Worm (Caenorhabditis elegans) whole organism, L2 larva: ENCODE data around the gene lips-5.

Experiments used
- R02D3.7 ChIP-seq: fragments of 150-350 bp; optimal IDR thresholded peaks from 2 replicates; lab custom pipeline; 2014; ENCODE audit warnings: missing biosample characterization, missing genetic modification characterization
- dmd-4 ChIP-seq: sonication (generic microtip); optimal IDR thresholded peaks from 2 replicates; lab custom pipeline; 2017; ENCODE audit warnings: missing biosample characterization, missing genetic modification characterization
- nhr-11 ChIP-seq: fragments of 150-350 bp; optimal IDR thresholded peaks from 2 replicates; lab custom pipeline; 2014; ENCODE audit warnings: missing biosample characterization, missing genetic modification characterization
- nhr-237 ChIP-seq: fragments of 150-350 bp; optimal IDR thresholded peaks from 2 replicates; lab custom pipeline; 2014; ENCODE audit warnings: missing biosample characterization, missing genetic modification characterization
- sem-4 ChIP-seq: fragments of 150-350 bp; optimal IDR thresholded peaks from 2 replicates; lab custom pipeline; 2014; ENCODE audit warnings: missing biosample characterization, missing genetic modification reagents, missing genetic modification characterization
- unc-39 ChIP-seq: fragments of 150-350 bp; optimal IDR thresholded peaks from 2 replicates; lab custom pipeline; 2014; ENCODE audit warnings: missing biosample characterization, missing genetic modification characterization
- unc-55 ChIP-seq: fragments of 150-350 bp; sonication (generic microtip); optimal IDR thresholded peaks from 3 replicates; lab custom pipeline; 2014; ENCODE audit warnings: missing biosample characterization, missing genetic modification reagents, missing genetic modification characterization
- ztf-11 ChIP-seq: sonication (generic microtip); optimal IDR thresholded peaks from 2 replicates; lab custom pipeline; 2017; ENCODE audit warnings: missing biosample characterization, missing genetic modification characterization

- TF ChIP-seq nhr-11 (tag; lab: Kevin White, UChicago) (no peak), unc-55 (GFP tag; lab: Kevin White, UChicago) (no peak), ztf-11 (tag; lab: Kevin White, UChicago) (no peak), dmd-4 (no peak), sem-4 (tag; lab: Kevin White, UChicago) (no peak), unc-39 (no peak), nhr-237 (no peak), R02D3.7 (tag; lab: Kevin White, UChicago) (no peak)
These were observed 29.5 kb upstream of the lips-5 start, which contains the start of gene H01G02.4 for ce11 chrIV:11803044-11803443.
